Fruit fly (Drosophila melanogaster) whole organism, prepupa: ENCODE measurements around the gene Cypl.

Source experiments
- Blimp-1 ChIP-seq: fragments of 200-800 bp; sonication (Bioruptor generic); optimal IDR thresholded peaks from 3 replicates; lab custom pipeline; 2017; ENCODE audit warnings: missing biosample characterization, missing genetic modification characterization, mild to moderate bottlenecking, moderate library complexity, missing genetic modification reagents
- CG10631 ChIP-seq: fragments of 200-800 bp; sonication (Bioruptor generic); optimal IDR thresholded peaks from 2 replicates; lab custom pipeline; 2016; ENCODE audit warnings: missing biosample characterization, missing genetic modification characterization
- CG10669 ChIP-seq: fragments of 200-800 bp; sonication (Bioruptor generic); optimal IDR thresholded peaks from 3 replicates; lab custom pipeline; 2018; ENCODE audit warnings: missing biosample characterization, mild to moderate bottlenecking, missing genetic modification characterization, moderate library complexity
- CG11294 ChIP-seq: fragments of 200-800 bp; sonication (Bioruptor generic); IDR thresholded peaks from 2 replicates; pipeline ENCODE4 v1.3.6; 2022; ENCODE audit warnings: missing biosample characterization, missing genetic modification characterization
- CG11762 ChIP-seq: fragments of 200-800 bp; sonication (Bioruptor generic); optimal IDR thresholded peaks from 3 replicates; lab custom pipeline; 2016; ENCODE audit warnings: missing biosample characterization, missing genetic modification characterization; ENCODE audit not compliant: insufficient read depth
- CG15336 ChIP-seq: fragments of 200-800 bp; sonication (Bioruptor generic); IDR thresholded peaks from 2 replicates; pipeline ENCODE4 v1.3.6; 2022; ENCODE audit warnings: missing biosample characterization, missing genetic modification characterization
- CG1621 ChIP-seq: fragments of 200-800 bp; sonication (Bioruptor generic); optimal IDR thresholded peaks from 3 replicates; lab custom pipeline; 2018; ENCODE audit warnings: missing biosample characterization, mild to moderate bottlenecking, missing genetic modification characterization
- CG16779 ChIP-seq: fragments of 200-800 bp; sonication (Bioruptor generic); optimal IDR thresholded peaks from 3 replicates; lab custom pipeline; 2017; ENCODE audit warnings: missing biosample characterization, mild to moderate bottlenecking, missing genetic modification characterization
- CG3032 ChIP-seq: fragments of 200-800 bp; optimal IDR thresholded peaks from 2 replicates; lab custom pipeline; 2019; ENCODE audit warnings: missing biosample characterization, mild to moderate bottlenecking, missing genetic modification characterization, moderate library complexity
- CG32006 ChIP-seq: fragments of 200-800 bp; sonication (Bioruptor generic); optimal IDR thresholded peaks from 3 replicates; lab custom pipeline; 2017; ENCODE audit warnings: missing biosample characterization, mild to moderate bottlenecking, missing genetic modification characterization
- CG4318 ChIP-seq: fragments of 200-800 bp; sonication (Bioruptor generic); optimal IDR thresholded peaks from 3 replicates; lab custom pipeline; 2017; ENCODE audit warnings: missing biosample characterization, mild to moderate bottlenecking, missing genetic modification characterization
- CG6163 ChIP-seq: fragments of 200-800 bp; sonication (Bioruptor generic); IDR thresholded peaks from 3 replicates; pipeline ENCODE4 v1.3.6; 2022; ENCODE audit warnings: missing biosample characterization, missing genetic modification characterization
- CG6276 ChIP-seq: fragments of 200-800 bp; sonication (Bioruptor generic); optimal IDR thresholded peaks from 2 replicates; lab custom pipeline; 2017; ENCODE audit warnings: missing biosample characterization, mild to moderate bottlenecking, missing genetic modification characterization
- CG6808 ChIP-seq: fragments of 200-800 bp; sonication (Bioruptor generic); optimal IDR thresholded peaks from 3 replicates; lab custom pipeline; 2017; ENCODE audit warnings: missing biosample characterization, missing genetic modification characterization, mild to moderate bottlenecking, moderate library complexity, missing genetic modification reagents
- CG6854 ChIP-seq: fragments of 200-800 bp; sonication (Bioruptor generic); optimal IDR thresholded peaks from 2 replicates; lab custom pipeline; 2017; ENCODE audit warnings: missing biosample characterization, mild to moderate bottlenecking, missing genetic modification characterization
- CG8119 ChIP-seq: fragments of 200-800 bp; sonication (Bioruptor generic); IDR thresholded peaks from 3 replicates; pipeline ENCODE4 v1.3.6; 2022; ENCODE audit warnings: missing biosample characterization, missing genetic modification characterization
- CG8632 ChIP-seq: fragments of 200-800 bp; sonication (Bioruptor generic); optimal IDR thresholded peaks from 3 replicates; lab custom pipeline; 2016; ENCODE audit warnings: missing biosample characterization, missing genetic modification characterization
- CG9139 ChIP-seq: fragments of 200-800 bp; sonication (Bioruptor generic); optimal IDR thresholded peaks from 3 replicates; lab custom pipeline; 2017; ENCODE audit warnings: missing biosample characterization, mild to moderate bottlenecking, missing genetic modification characterization
- Eip75B ChIP-seq: fragments of 200-800 bp; sonication (Bioruptor generic); optimal IDR thresholded peaks from 3 replicates; lab custom pipeline; 2016; ENCODE audit warnings: missing biosample characterization, missing genetic modification characterization
- Eip78C ChIP-seq: fragments of 200-800 bp; sonication (Bioruptor generic); peaks from one replicate; lab custom pipeline; 2016; ENCODE audit warnings: missing biosample characterization, missing genetic modification characterization
- Ets96B ChIP-seq: fragments of 200-800 bp; optimal IDR thresholded peaks from 2 replicates; lab custom pipeline; 2019; ENCODE audit warnings: missing biosample characterization, mild to moderate bottlenecking, missing genetic modification characterization, moderate library complexity
- Gug ChIP-seq: fragments of 200-800 bp; sonication (Bioruptor generic); IDR thresholded peaks from 2 replicates; pipeline ENCODE4 v1.3.6; 2022; ENCODE audit warnings: missing biosample characterization, missing genetic modification characterization
- Hr39 ChIP-seq: fragments of 200-800 bp; sonication (Bioruptor generic); optimal IDR thresholded peaks from 2 replicates; lab custom pipeline; 2016; ENCODE audit warnings: missing biosample characterization, missing genetic modification characterization
- Hr4 ChIP-seq: fragments of 200-800 bp; sonication (Bioruptor generic); optimal IDR thresholded peaks from 3 replicates; lab custom pipeline; 2016; ENCODE audit warnings: missing biosample characterization, missing genetic modification characterization
- Lpt ChIP-seq: fragments of 200-800 bp; sonication (Bioruptor generic); optimal IDR thresholded peaks from 3 replicates; lab custom pipeline; 2016; ENCODE audit warnings: missing biosample characterization, missing genetic modification characterization
- Smox ChIP-seq: fragments of 200-800 bp; sonication (Bioruptor generic); optimal IDR thresholded peaks from 3 replicates; lab custom pipeline; 2016; ENCODE audit warnings: missing biosample characterization, missing genetic modification characterization
- Sox14 ChIP-seq: fragments of 200-800 bp; sonication (Bioruptor generic); optimal IDR thresholded peaks from 3 replicates; lab custom pipeline; 2016; ENCODE audit warnings: missing biosample characterization, missing genetic modification characterization
- Sox15 ChIP-seq: fragments of 200-800 bp; sonication (Bioruptor generic); optimal IDR thresholded peaks from 3 replicates; lab custom pipeline; 2016; ENCODE audit warnings: missing biosample characterization, missing genetic modification characterization
- acj6 ChIP-seq: fragments of 200-800 bp; sonication (Bioruptor generic); optimal IDR thresholded peaks from 3 replicates; lab custom pipeline; 2016; ENCODE audit warnings: missing biosample characterization, missing genetic modification characterization
- dac ChIP-seq: fragments of 200-800 bp; sonication (Bioruptor generic); optimal IDR thresholded peaks from 2 replicates; lab custom pipeline; 2017; ENCODE audit warnings: missing biosample characterization, mild to moderate bottlenecking, missing genetic modification characterization
- dsx ChIP-seq: fragments of 200-800 bp; optimal IDR thresholded peaks from 3 replicates; lab custom pipeline; 2019; ENCODE audit warnings: missing biosample characterization, mild to moderate bottlenecking, missing genetic modification characterization, moderate library complexity; ENCODE audit not compliant: poor library complexity, severe bottlenecking
- eg ChIP-seq: fragments of 200-800 bp; sonication (Bioruptor generic); IDR thresholded peaks from 3 replicates; pipeline ENCODE4 v1.3.6; 2022; ENCODE audit warnings: missing biosample characterization, missing genetic modification characterization
- fd59A ChIP-seq: fragments of 200-800 bp; sonication (Bioruptor generic); optimal IDR thresholded peaks from 2 replicates; lab custom pipeline; 2017; ENCODE audit warnings: missing biosample characterization, mild to moderate bottlenecking, missing genetic modification characterization, missing genetic modification reagents
- fd85E ChIP-seq: fragments of 200-800 bp; sonication (Bioruptor generic); optimal IDR thresholded peaks from 3 replicates; lab custom pipeline; 2016; ENCODE audit warnings: missing biosample characterization, missing genetic modification characterization
- fkh ChIP-seq: fragments of 200-800 bp; sonication (Bioruptor generic); optimal IDR thresholded peaks from 3 replicates; lab custom pipeline; 2017; ENCODE audit warnings: missing biosample characterization, mild to moderate bottlenecking, missing genetic modification characterization, moderate library complexity
- lz ChIP-seq: fragments of 200-800 bp; sonication (Bioruptor generic); optimal IDR thresholded peaks from 3 replicates; lab custom pipeline; 2016; ENCODE audit warnings: missing biosample characterization, missing genetic modification characterization
- pdm3 ChIP-seq: fragments of 200-800 bp; sonication (Bioruptor generic); optimal IDR thresholded peaks from 3 replicates; lab custom pipeline; 2016; ENCODE audit warnings: missing biosample characterization, missing genetic modification characterization
- salr ChIP-seq, 2 experiments: fragments of 200-800 bp; sonication (Bioruptor generic); optimal IDR thresholded peaks; 3 replicates each; lab custom pipeline; 2016 to 2018; ENCODE audit warnings: missing biosample characterization in 2 of 2, missing genetic modification characterization in 2 of 2, mild to moderate bottlenecking in 1 of 2
- spab ChIP-seq: fragments of 200-800 bp; sonication (Bioruptor generic); optimal IDR thresholded peaks from 2 replicates; lab custom pipeline; 2017; ENCODE audit warnings: missing biosample characterization, mild to moderate bottlenecking, missing genetic modification characterization, missing genetic modification reagents
- ss ChIP-seq, 2 experiments: fragments of 200-800 bp; sonication (Bioruptor generic); optimal IDR thresholded peaks; 2 replicates in 1 of 2; 3 replicates in 1 of 2; lab custom pipeline; 2017 to 2018; ENCODE audit warnings: mild to moderate bottlenecking in 2 of 2, missing biosample characterization in 2 of 2, missing genetic modification characterization in 2 of 2, moderate library complexity in 1 of 2
- svp ChIP-seq: fragments of 200-800 bp; sonication (Bioruptor generic); peaks from one replicate; lab custom pipeline; 2016; ENCODE audit warnings: missing biosample characterization, missing genetic modification characterization
- topi ChIP-seq: fragments of 200-800 bp; sonication (Bioruptor generic); optimal IDR thresholded peaks from 3 replicates; lab custom pipeline; 2016; ENCODE audit warnings: missing biosample characterization, missing genetic modification characterization
- vri ChIP-seq: fragments of 200-800 bp; sonication (Bioruptor generic); optimal IDR thresholded peaks from 3 replicates; lab custom pipeline; 2016; ENCODE audit warnings: missing biosample characterization, mild to moderate bottlenecking, missing genetic modification characterization

Gene Cypl

DNA sequence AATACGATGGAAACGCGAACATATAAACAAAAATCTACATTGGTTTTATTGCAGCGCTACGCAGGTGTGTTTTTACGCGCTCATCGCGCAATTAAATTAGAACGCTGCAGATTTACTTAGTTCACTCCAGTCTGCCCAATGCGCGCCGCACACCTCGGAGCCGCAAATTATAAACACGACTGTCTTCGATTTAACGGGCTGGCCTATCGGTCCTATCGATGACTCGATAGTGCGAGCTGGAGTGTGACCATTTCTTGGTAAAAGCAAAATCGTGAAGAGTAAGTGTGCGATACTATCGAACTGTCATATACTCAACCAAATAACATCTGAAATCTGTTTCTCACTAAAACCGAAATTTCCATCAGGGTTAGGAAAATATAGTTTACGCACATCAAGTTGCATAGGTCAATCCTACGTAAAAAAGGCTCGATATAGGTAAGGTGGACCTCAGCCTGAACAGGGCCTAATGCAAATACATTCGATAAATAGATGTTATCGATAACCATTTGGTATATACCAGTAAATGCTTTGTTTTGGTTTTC is 2.2 kb downstream of the Cypl start, which contains the start of the genes klar and BORCS6 (continued):
- TF ChIP-seq CG9139 (GFP tag; lab: Kevin White, UChicago) (no peak), CG11294 (GFP tag; lab: Robert Waterston, UW) (no peak), Lpt (GFP tag; lab: Kevin White, UChicago) (no peak), topi (no peak), pdm3 (GFP tag; lab: Kevin White, UChicago) (peak; percentile 36), CG6276 (no peak), Smox (GFP tag; lab: Kevin White, UChicago) (peak; percentile 2), CG16779 (tag; lab: Kevin White, UChicago) (no peak), CG10631 (no peak), Sox14 (GFP tag; lab: Kevin White, UChicago) (peak; percentile 82), Hr4 (GFP tag; lab: Kevin White, UChicago) (peak; percentile 27), CG3032 (tag; lab: Kevin White, UChicago) (peak; percentile 9), CG6808 (no peak), spab (no peak), CG15336 (GFP tag; lab: Robert Waterston, UW) (no peak), eg (GFP tag; lab: Robert Waterston, UW) (peak; percentile 27; the same call in 2 of the 3 replicates), CG6854 (GFP tag; lab: Kevin White, UChicago) (peak; percentile 77), CG10669 (GFP tag; lab: Kevin White, UChicago) (no peak), CG32006 (GFP tag; lab: Kevin White, UChicago) (peak; percentile 38), acj6 (peak; percentile 10), fkh (GFP tag; lab: Kevin White, UChicago) (peak; percentile 70), ss (GFP tag; optimal IDR thresholded peaks at IDR 0.05; lab: Kevin White, UChicago) (no peak)

DNA sequence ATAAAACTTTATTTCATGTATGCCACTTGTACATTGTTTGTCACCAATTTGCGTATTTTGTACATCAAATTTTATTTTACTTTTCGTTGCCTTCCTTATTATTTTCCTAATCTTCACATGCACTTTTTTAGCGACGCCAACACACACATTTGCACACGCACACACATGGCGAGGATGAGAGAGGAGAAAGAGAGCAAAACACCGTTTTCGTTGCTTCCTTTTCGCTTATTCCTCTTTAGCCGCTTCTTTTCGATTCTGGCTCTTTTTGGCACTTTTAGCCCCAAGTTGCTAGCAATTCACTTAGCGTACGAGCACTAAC is 2.7 kb downstream of the Cypl start:
- TF ChIP-seq Gug (GFP tag; lab: Robert Waterston, UW) (no peak), salr (GFP tag; optimal IDR thresholded peaks at IDR 0.05; lab: Kevin White, UChicago) (no peak), dac (GFP tag; lab: Kevin White, UChicago) (no peak), topi (no peak), CG9139 (GFP tag; lab: Kevin White, UChicago) (peak; percentile 37), CG32006 (GFP tag; lab: Kevin White, UChicago) (no peak), Sox15 (GFP tag; lab: Kevin White, UChicago) (no peak), svp (GFP tag; lab: Kevin White, UChicago) (no peak), Sox14 (GFP tag; lab: Kevin White, UChicago) (no peak), CG4318 (GFP tag; lab: Kevin White, UChicago) (no peak), Hr39 (GFP tag; lab: Kevin White, UChicago) (no peak), CG6276 (peak; percentile 49), CG6808 (peak; percentile 69), Blimp-1 (GFP tag; lab: Kevin White, UChicago) (peak; percentile 5), fd59A (GFP tag; lab: Kevin White, UChicago) (no peak), CG11762 (GFP tag; lab: Kevin White, UChicago) (no peak), ss (GFP tag; optimal IDR thresholded peaks at IDR 0.05; lab: Kevin White, UChicago) (peak; percentile 60 to 77), spab (no peak)

DNA sequence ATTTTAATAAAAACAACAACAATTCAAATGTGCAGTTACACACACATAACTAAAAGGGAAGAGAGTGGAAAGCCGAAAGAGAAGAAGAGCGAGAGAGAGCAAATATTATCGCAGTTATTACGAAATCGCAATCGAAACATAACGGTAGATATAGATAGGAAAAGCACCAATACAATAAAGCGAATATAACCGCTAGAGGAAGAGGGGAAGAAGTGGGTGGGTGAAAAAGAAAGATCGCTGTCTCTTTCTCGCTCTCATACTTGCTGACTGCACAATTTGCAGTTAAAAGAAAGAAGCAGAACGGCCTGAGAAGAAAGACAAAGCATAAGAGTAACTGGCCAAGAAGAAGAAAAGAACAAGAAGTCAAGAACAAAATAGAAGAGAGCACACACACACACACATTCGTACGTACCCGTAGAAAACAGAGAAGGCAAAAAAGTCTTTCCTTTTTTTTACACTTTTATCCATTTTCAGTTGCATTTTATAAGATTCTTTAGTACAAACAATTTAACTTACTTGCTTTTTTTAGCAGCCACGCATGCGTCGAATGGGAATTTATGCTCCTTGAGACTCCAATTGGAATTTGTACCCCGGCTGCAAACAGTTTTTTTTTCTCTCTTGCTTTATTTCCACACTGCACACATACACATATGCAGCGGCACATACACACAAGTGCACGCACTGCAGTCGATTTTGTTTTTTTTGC is 3.2 kb downstream of the Cypl start:
- TF ChIP-seq CG1621 (tag; lab: Kevin White, UChicago) (peak; percentile 51), Lpt (GFP tag; lab: Kevin White, UChicago) (peak; percentile 22), CG3032 (tag; lab: Kevin White, UChicago) (no peak), CG10669 (GFP tag; lab: Kevin White, UChicago) (peak; percentile 43), CG15336 (GFP tag; lab: Robert Waterston, UW) (peak; percentile 41; the same call in 1 of the 2 replicates), vri (peak; percentile 80), CG11762 (GFP tag; lab: Kevin White, UChicago) (peak; percentile 28), lz (no peak), Eip75B (GFP tag; lab: Kevin White, UChicago) (no peak), Eip78C (GFP tag; lab: Kevin White, UChicago) (peak; percentile 88), spab (peak; percentile 53), CG8119 (GFP tag; lab: Robert Waterston, UW) (peak; percentile 57), CG6854 (GFP tag; lab: Kevin White, UChicago) (no peak), CG6808 (peak; percentile 89), CG6163 (GFP tag; lab: Robert Waterston, UW) (peak; percentile 49; the same call in 2 of the 3 replicates), CG8632 (GFP tag; lab: Kevin White, UChicago) (no peak), eg (GFP tag; lab: Robert Waterston, UW) (peak; percentile 43; the same call in 1 of the 3 replicates), Ets96B (tag; lab: Kevin White, UChicago) (peak; percentile 22), fd85E (GFP tag; lab: Kevin White, UChicago) (no peak), dsx (no peak), Blimp-1 (GFP tag; lab: Kevin White, UChicago) (no peak), pdm3 (GFP tag; lab: Kevin White, UChicago) (no peak), CG9139 (GFP tag; lab: Kevin White, UChicago) (peak; percentile 79)
